Worm (Caenorhabditis elegans): ENCODE data around the gene rpl-5.

- no peak for TF ChIP-seq D1046.2 (GFP tag; IDR thresholded peaks at IDR 0.05)
- TF ChIP-seq ceh-20 (GFP tag; IDR thresholded peaks at IDR 0.05), result no peak
- TF ChIP-seq unc-130 (GFP tag; optimal IDR thresholded peaks at IDR 0.05), result no peak
- no peak for TF ChIP-seq snpc-4 (tag; optimal IDR thresholded peaks at IDR 0.05)
- TF ChIP-seq dpl-1 (GFP tag; optimal IDR thresholded peaks at IDR 0.05), result no peak
- no peak for TF ChIP-seq nhr-11 (tag; optimal IDR thresholded peaks at IDR 0.05)
- no peak for TF ChIP-seq madf-5 (GFP tag; IDR thresholded peaks at IDR 0.05)
- no peak for TF ChIP-seq lin-39 (tag; optimal IDR thresholded peaks at IDR 0.05)
- no peak for TF ChIP-seq dve-1 (tag; optimal IDR thresholded peaks at IDR 0.05; ENCODE audit: insufficient read depth)
- TF ChIP-seq mdl-1 (tag; optimal IDR thresholded peaks at IDR 0.05), result no peak
- no peak for TF ChIP-seq aha-1 (tag)
- TF ChIP-seq nhr-237 (tag; optimal IDR thresholded peaks at IDR 0.05), result no peak
- no peak for TF ChIP-seq ceh-62 (tag; optimal IDR thresholded peaks at IDR 0.05)
- TF ChIP-seq R02D3.7 (tag; optimal IDR thresholded peaks at IDR 0.05), result no peak
These were observed 10.5 kb upstream of the rpl-5 start for ce11 chrII:8559188-8559587.
